Worm (Caenorhabditis elegans) whole organism, L4/young adult: ENCODE data around the gene srsx-34.

Experiments
- W03F9.2 ChIP-seq: fragments of 150-350 bp; optimal IDR thresholded peaks from 2 replicates; lab custom pipeline; 2014; ENCODE audit warnings: missing biosample characterization, missing genetic modification characterization
- dao-5 ChIP-seq: sonication (generic microtip); optimal IDR thresholded peaks from 2 replicates; lab custom pipeline; 2016; ENCODE audit warnings: missing genotype, missing genetic modification characterization, moderate library complexity, missing compliant biosample characterization
- him-1 ChIP-seq: sonication (generic microtip); optimal IDR thresholded peaks from 2 replicates; lab custom pipeline; 2016; ENCODE audit warnings: missing genotype, missing genetic modification reagents, missing genetic modification characterization, missing compliant biosample characterization

Gene srsx-34

DNA sequence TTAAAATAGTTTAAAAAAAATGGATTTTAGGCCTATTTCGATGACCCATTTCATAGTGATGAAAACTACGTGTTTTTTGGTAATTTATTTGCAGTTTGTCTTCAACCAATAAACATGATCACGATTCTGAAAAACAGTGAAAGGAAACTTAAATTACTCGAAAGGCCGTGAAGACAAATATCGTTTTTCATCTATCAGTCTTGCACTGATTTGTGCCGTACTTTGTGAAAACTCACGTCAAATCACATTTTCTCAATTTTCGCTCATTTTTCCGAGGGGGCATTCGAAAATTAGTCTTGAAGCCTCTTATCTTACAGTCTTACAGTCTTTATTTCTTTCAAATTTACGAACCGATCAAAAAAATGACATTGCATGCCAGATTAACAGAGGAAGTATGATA lies 22.8 kb downstream of the srsx-34 start, which contains the start of gene C25E10.11:
TSS of gene C25E10.11 (minus strand) at position 101 of the 400 bp plus-strand sequence.
- no peak for TF ChIP-seq him-1 (tag; lab: Kevin White, UChicago)
- TF ChIP-seq W03F9.2 = no peak
- no peak for TF ChIP-seq dao-5 (tag; lab: Kevin White, UChicago)

DNA sequence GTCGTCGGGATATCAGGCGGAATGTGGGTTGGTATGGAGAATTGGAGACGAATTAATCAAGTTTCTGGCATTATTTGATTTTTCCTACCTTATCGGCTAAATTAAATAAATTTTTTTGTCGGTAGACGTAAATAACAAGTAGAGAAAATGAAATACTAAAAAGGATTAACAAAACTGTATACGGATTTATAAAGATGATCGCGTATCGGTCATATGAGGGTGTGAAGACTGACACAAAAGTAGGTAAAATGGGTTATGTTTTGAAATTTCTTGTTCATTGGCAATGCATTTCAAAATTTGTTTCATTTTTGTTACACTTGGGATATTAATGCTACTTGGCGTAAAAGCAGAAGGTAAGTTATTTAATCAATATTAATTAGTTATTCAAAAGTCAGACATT lies 23.7 kb downstream of the srsx-34 start, which contains the start of the genes C25E10.16 and C25E10.13:
TSS of gene C25E10.16 (minus strand) at position 101 of the 400 bp plus-strand sequence.
TSS of gene C25E10.13 (plus strand) at position 256 of the 400 bp plus-strand sequence.
- TF ChIP-seq dao-5 (tag; lab: Kevin White, UChicago) (no peak), W03F9.2 (no peak), him-1 (tag; lab: Kevin White, UChicago) (no peak)

DNA sequence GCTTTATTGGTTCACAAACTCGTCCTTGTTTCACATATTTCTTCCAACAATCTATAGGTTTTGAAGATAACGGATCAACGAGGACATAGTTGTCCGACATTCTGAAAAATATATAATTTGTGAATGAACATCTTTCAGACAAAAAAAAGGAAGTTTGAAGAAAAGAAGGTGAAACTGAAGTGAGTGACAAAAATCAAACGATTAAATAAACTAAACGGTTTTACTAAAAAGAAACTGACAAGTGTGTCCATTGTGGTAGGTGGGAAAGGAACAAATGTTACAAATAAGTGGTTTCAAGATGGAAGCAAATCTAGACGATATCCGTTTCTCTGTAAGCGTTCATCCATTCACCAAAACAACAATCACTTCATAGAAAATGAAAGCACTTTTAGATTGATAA lies 26.6 kb downstream of the srsx-34 start, which contains the start of gene C25E10.12:
TSS of gene C25E10.12 (minus strand) at position 101 of the 400 bp plus-strand sequence.
- TF ChIP-seq W03F9.2 (no peak), him-1 (tag; lab: Kevin White, UChicago) (no peak), dao-5 (tag; lab: Kevin White, UChicago) (no peak)

- TF ChIP-seq dao-5 (tag; lab: Kevin White, UChicago) (no peak), W03F9.2 (no peak)
Observed at ce11 chrV:9063134-9063533, 27.3 kb downstream of the srsx-34 start.

- TF ChIP-seq dao-5 (tag; lab: Kevin White, UChicago) = no peak
- no peak for TF ChIP-seq him-1 (tag; lab: Kevin White, UChicago)
- no peak for TF ChIP-seq W03F9.2
Observed at ce11 chrV:9065001-9065400, 29.2 kb downstream of the srsx-34 start.

DNA sequence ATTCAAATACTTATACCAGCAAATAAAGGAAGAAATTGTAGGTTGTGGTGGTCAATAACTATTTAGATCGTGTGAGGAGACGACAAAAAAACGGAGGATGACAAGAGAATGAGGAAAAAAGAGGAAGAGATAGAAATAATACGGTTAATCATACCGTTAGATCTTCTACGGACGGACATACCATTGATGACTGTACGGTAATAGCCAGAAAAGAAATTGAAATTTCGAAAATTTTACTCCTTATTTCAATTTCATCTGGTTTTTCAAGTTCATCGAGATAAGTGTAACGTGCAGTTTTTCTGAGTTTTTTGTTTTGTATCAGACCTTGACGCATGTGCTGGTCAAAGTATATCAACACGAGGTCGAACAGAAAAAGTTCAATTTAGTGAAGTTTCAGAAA lies 30.1 kb downstream of the srsx-34 start:
- TF ChIP-seq W03F9.2 = no peak
- TF ChIP-seq him-1 (tag; lab: Kevin White, UChicago) = no peak
- TF ChIP-seq dao-5 (tag; lab: Kevin White, UChicago) = no peak

DNA sequence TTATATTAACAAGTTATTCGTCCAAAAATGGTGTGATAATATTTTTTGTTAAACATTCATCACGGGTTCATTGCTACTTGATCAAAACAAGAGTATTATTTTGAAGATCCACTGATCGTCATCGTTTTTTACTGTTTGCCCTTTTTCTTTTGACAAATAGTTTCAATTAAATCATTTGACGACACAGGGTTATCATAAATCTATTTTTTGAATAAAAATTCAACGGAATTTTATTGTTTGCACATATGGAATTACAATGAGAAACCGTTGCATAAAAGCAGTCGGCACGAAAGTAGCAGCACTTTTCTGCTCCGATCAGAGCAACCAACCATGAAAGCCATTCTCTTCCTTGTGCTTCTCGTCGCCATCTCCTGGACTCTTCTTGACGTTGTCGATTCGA lies 31.9 kb downstream of the srsx-34 start, which contains the start of gene fip-2:
TSS of gene fip-2 (plus strand) at position 301 of the 400 bp plus-strand sequence.
- TF ChIP-seq him-1 (tag; lab: Kevin White, UChicago) = no peak
- no peak for TF ChIP-seq dao-5 (tag; lab: Kevin White, UChicago)
- TF ChIP-seq W03F9.2 = no peak

- TF ChIP-seq dao-5 (tag; lab: Kevin White, UChicago) (no peak), him-1 (tag; lab: Kevin White, UChicago) (no peak), W03F9.2 (no peak)
Observed at ce11 chrV:9069680-9070079, 33.9 kb downstream of the srsx-34 start, which contains the start of gene T27E4.5. TSS of gene T27E4.5 (minus strand) at chrV:9069780.

ce11 chrV:9073322-9074038 lies 37.7 kb downstream of the srsx-34 start, which contains the start of gene oac-50:
TSS of gene oac-50 (minus strand) at chrV:9073540.
- no peak for TF ChIP-seq him-1 (tag; lab: Kevin White, UChicago)

DNA sequence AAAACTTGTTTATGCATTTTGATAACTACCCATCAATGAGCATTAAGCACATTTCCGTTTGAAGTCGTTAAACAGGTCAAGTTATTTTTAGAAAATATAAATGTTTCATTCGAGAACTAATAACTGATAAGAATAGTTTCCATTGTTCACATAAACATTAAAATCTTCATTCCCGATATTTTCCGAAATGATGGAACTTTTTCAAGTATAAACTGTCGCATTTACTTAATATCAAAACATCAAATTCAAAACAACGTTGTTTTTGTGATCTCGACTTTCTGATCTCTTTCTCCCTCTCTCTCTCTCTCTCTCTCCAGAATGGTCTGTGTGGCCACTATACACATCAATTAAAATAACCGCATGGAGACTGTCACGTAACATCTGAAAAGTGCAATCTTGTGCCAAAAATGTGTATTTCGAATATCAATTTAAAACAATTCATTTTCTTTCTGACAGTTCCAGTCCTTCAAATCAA lies 38.6 kb downstream of the srsx-34 start:
- no peak for TF ChIP-seq W03F9.2
- no peak for TF ChIP-seq him-1 (tag; lab: Kevin White, UChicago)
- TF ChIP-seq dao-5 (tag; lab: Kevin White, UChicago) = no peak

ce11 chrV:9075827-9076226 lies 40.0 kb downstream of the srsx-34 start:
- no peak for TF ChIP-seq W03F9.2
- no peak for TF ChIP-seq him-1 (tag; lab: Kevin White, UChicago)
- TF ChIP-seq dao-5 (tag; lab: Kevin White, UChicago) = no peak

ce11 chrV:9076273-9076672 lies 40.5 kb downstream of the srsx-34 start, which contains the start of gene T27E4.7:
TSS of gene T27E4.7 (minus strand) at chrV:9076322.
- TF ChIP-seq dao-5 (tag; lab: Kevin White, UChicago) (no peak), W03F9.2 (no peak), him-1 (tag; lab: Kevin White, UChicago) (no peak)

DNA sequence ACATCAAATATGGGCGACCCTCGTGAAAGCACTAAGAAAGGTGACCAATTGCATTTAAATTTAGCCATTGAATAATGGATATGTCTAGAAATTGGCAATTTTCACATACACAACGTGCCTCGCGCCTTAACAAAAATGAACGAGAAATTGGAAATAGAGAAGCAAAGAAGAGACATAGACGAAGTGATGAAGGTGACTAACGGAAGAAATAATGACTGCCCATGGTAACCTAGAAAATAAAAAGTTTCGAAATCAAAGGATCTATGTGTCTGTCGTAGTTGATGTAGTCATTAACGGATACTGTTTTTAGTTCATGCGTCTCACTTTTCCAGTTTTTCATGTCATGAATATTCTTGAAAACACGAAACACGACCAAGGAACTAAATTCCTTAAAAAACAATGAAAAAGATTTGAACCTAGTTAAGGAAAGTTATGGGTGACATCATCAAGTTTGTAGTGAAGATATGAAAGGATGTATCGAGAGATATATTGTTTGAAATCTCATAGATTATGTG lies 42.3 kb downstream of the srsx-34 start:
- TF ChIP-seq W03F9.2 (no peak), him-1 (tag; lab: Kevin White, UChicago) (no peak), dao-5 (tag; lab: Kevin White, UChicago) (no peak)
